Worm (Caenorhabditis elegans) whole organism, late embryonic: Measurements from ENCODE around the gene H23N18.6.

Source experiments
- C08G9.2 ChIP-seq: sonication (generic microtip); optimal IDR thresholded peaks from 2 replicates; lab custom pipeline; 2016; ENCODE audit warnings: mild to moderate bottlenecking, missing genetic modification characterization, moderate library complexity, missing compliant biosample characterization
- K09A11.1 ChIP-seq: sonication (generic microtip); optimal IDR thresholded peaks from 2 replicates; lab custom pipeline; 2017; ENCODE audit warnings: antibody characterized with exemption, mild to moderate bottlenecking, missing genetic modification characterization, missing compliant biosample characterization; ENCODE audit not compliant: insufficient read depth
- T23F11.4 ChIP-seq: fragments of 200-800 bp; sonication (Bioruptor generic); optimal IDR thresholded peaks from 2 replicates; lab custom pipeline; 2018; ENCODE audit warnings: mild to moderate bottlenecking, missing genetic modification characterization, missing compliant biosample characterization
- ahr-1 ChIP-seq: sonication (generic microtip); optimal IDR thresholded peaks from 2 replicates; lab custom pipeline; 2016; ENCODE audit warnings: missing genetic modification characterization, missing compliant biosample characterization
- ceh-14 ChIP-seq: sonication (generic microtip); optimal IDR thresholded peaks from 2 replicates; lab custom pipeline; 2016; ENCODE audit warnings: missing genotype, missing genetic modification characterization, missing compliant biosample characterization
- ceh-18 ChIP-seq: sonication (generic microtip); optimal IDR thresholded peaks from 2 replicates; lab custom pipeline; 2016; ENCODE audit warnings: missing genetic modification characterization, missing compliant biosample characterization
- ceh-2 ChIP-seq: sonication (generic microtip); optimal IDR thresholded peaks from 2 replicates; lab custom pipeline; 2016; ENCODE audit warnings: missing genotype, missing genetic modification characterization, missing compliant biosample characterization
- ceh-24 ChIP-seq: sonication (generic microtip); optimal IDR thresholded peaks from 2 replicates; lab custom pipeline; 2016; ENCODE audit warnings: mild to moderate bottlenecking, missing genetic modification characterization, missing compliant biosample characterization
- ceh-30 ChIP-seq: fragments of 150-350 bp; optimal IDR thresholded peaks from 2 replicates; lab custom pipeline; 2014; ENCODE audit warnings: missing biosample characterization, missing genetic modification characterization
- ceh-31 ChIP-seq: sonication (generic microtip); optimal IDR thresholded peaks from 2 replicates; lab custom pipeline; 2016; ENCODE audit warnings: missing genetic modification characterization, missing compliant biosample characterization
- ceh-34 ChIP-seq: sonication (generic microtip); optimal IDR thresholded peaks from 2 replicates; lab custom pipeline; 2016; ENCODE audit warnings: mild to moderate bottlenecking, missing genetic modification characterization, missing compliant biosample characterization
- ceh-45 ChIP-seq: fragments of 200-800 bp; sonication (Bioruptor generic); IDR thresholded peaks from 2 replicates; pipeline ENCODE4 v1.3.6; 2022; ENCODE audit warnings: missing genetic modification reagents, missing genetic modification characterization, missing compliant biosample characterization
- ceh-48 ChIP-seq: sonication (generic microtip); optimal IDR thresholded peaks from 2 replicates; lab custom pipeline; 2016; ENCODE audit warnings: missing genetic modification characterization, inconsistent platforms, missing compliant biosample characterization
- ceh-6 ChIP-seq: fragments of 200-800 bp; sonication (Bioruptor generic); optimal IDR thresholded peaks from 2 replicates; lab custom pipeline; 2018; ENCODE audit warnings: mild to moderate bottlenecking, missing genetic modification characterization, missing compliant biosample characterization
- ceh-9 ChIP-seq: sonication (generic microtip); optimal IDR thresholded peaks from 2 replicates; lab custom pipeline; 2016; ENCODE audit warnings: mild to moderate bottlenecking, missing genetic modification characterization, inconsistent platforms, missing compliant biosample characterization
- dmd-4 ChIP-seq: sonication (generic microtip); optimal IDR thresholded peaks from 2 replicates; lab custom pipeline; 2016; ENCODE audit warnings: borderline replicate concordance, missing genetic modification characterization, missing compliant biosample characterization
- dve-1 ChIP-seq: sonication (generic microtip); optimal IDR thresholded peaks from 2 replicates; lab custom pipeline; 2017; ENCODE audit warnings: antibody characterized with exemption, mild to moderate bottlenecking, missing genetic modification characterization, missing compliant biosample characterization
- elt-2 ChIP-seq: sonication (generic microtip); optimal IDR thresholded peaks from 2 replicates; lab custom pipeline; 2016; ENCODE audit warnings: missing genetic modification reagents, missing genetic modification characterization, missing compliant biosample characterization
- ets-4 ChIP-seq: sonication (generic microtip); optimal IDR thresholded peaks from 2 replicates; lab custom pipeline; 2016; ENCODE audit warnings: missing genetic modification characterization, missing compliant biosample characterization
- fax-1 ChIP-seq: sonication (generic microtip); optimal IDR thresholded peaks from 2 replicates; lab custom pipeline; 2016; ENCODE audit warnings: missing genotype, missing genetic modification characterization, missing compliant biosample characterization
- fkh-10 ChIP-seq: fragments of 150-350 bp; optimal IDR thresholded peaks from 2 replicates; lab custom pipeline; 2014; ENCODE audit warnings: missing biosample characterization, missing genetic modification reagents, missing genetic modification characterization
- fkh-6 ChIP-seq: sonication (generic microtip); optimal IDR thresholded peaks from 2 replicates; lab custom pipeline; 2016; ENCODE audit warnings: missing genetic modification characterization, missing compliant biosample characterization
- hlh-13 ChIP-seq: fragments of 200-800 bp; sonication (Bioruptor generic); optimal IDR thresholded peaks from 2 replicates; lab custom pipeline; 2018; ENCODE audit warnings: mild to moderate bottlenecking, missing genetic modification characterization, missing compliant biosample characterization
- hlh-30 ChIP-seq: sonication (generic microtip); optimal IDR thresholded peaks from 2 replicates; lab custom pipeline; 2017; ENCODE audit warnings: antibody characterized with exemption, missing genetic modification characterization, missing compliant biosample characterization; ENCODE audit not compliant: insufficient read depth
- hlh-6 ChIP-seq: sonication (generic microtip); optimal IDR thresholded peaks from 2 replicates; lab custom pipeline; 2016; ENCODE audit warnings: missing genotype, missing genetic modification characterization, missing compliant biosample characterization
- hlh-8 ChIP-seq: sonication (generic microtip); optimal IDR thresholded peaks from 2 replicates; lab custom pipeline; 2016; ENCODE audit warnings: missing genotype, missing genetic modification characterization, missing compliant biosample characterization
- nfya-1 ChIP-seq: sonication (generic microtip); optimal IDR thresholded peaks from 2 replicates; lab custom pipeline; 2017; ENCODE audit warnings: missing genetic modification characterization, mild to moderate bottlenecking, missing compliant biosample characterization, antibody characterized with exemption, moderate library complexity
- nhr-11 ChIP-seq: fragments of 150-350 bp; optimal IDR thresholded peaks from 2 replicates; lab custom pipeline; 2014; ENCODE audit warnings: missing biosample characterization, missing genetic modification characterization
- nhr-232 ChIP-seq: sonication (generic microtip); optimal IDR thresholded peaks from 2 replicates; lab custom pipeline; 2016; ENCODE audit warnings: missing genetic modification characterization, missing compliant biosample characterization
- npax-4 ChIP-seq: sonication (generic microtip); optimal IDR thresholded peaks from 2 replicates; lab custom pipeline; 2016; ENCODE audit warnings: missing genetic modification characterization, missing compliant biosample characterization
- odd-2 ChIP-seq: sonication (generic microtip); optimal IDR thresholded peaks from 2 replicates; lab custom pipeline; 2017; ENCODE audit warnings: antibody characterized with exemption, mild to moderate bottlenecking, missing genetic modification characterization, missing compliant biosample characterization
- pag-3 ChIP-seq: sonication (generic microtip); optimal IDR thresholded peaks from 2 replicates; lab custom pipeline; 2016; ENCODE audit warnings: missing compliant biosample characterization, missing genetic modification characterization, borderline replicate concordance
- pat-9 ChIP-seq: fragments of 200-800 bp; sonication (Bioruptor generic); optimal IDR thresholded peaks from 2 replicates; lab custom pipeline; 2018; ENCODE audit warnings: mild to moderate bottlenecking, missing genetic modification characterization, moderate library complexity, missing compliant biosample characterization
- pha-2 ChIP-seq: sonication (generic microtip); optimal IDR thresholded peaks from 2 replicates; lab custom pipeline; 2017; ENCODE audit warnings: mild to moderate bottlenecking, missing genetic modification characterization, missing compliant biosample characterization
- pha-4 ChIP-seq: fragments of 150-350 bp; optimal IDR thresholded peaks from 2 replicates; lab custom pipeline; 2018; ENCODE audit warnings: missing biosample characterization, missing genetic modification reagents, missing genetic modification characterization
- pqm-1 ChIP-seq: sonication (generic microtip); optimal IDR thresholded peaks from 2 replicates; lab custom pipeline; 2016; ENCODE audit warnings: missing genetic modification characterization, missing compliant biosample characterization
- pros-1 ChIP-seq: fragments of 150-350 bp; optimal IDR thresholded peaks from 2 replicates; lab custom pipeline; 2014; ENCODE audit warnings: missing biosample characterization, missing genetic modification reagents, missing genetic modification characterization
- ref-2 ChIP-seq: sonication (generic microtip); optimal IDR thresholded peaks from 2 replicates; lab custom pipeline; 2016; ENCODE audit warnings: missing genetic modification characterization, missing compliant biosample characterization
- sdc-2 ChIP-seq: sonication (generic microtip); optimal IDR thresholded peaks from 2 replicates; lab custom pipeline; 2016; ENCODE audit warnings: missing genotype, missing genetic modification characterization, missing compliant biosample characterization
- sox-2 ChIP-seq: fragments of 200-800 bp; sonication (Bioruptor generic); IDR thresholded peaks from 2 replicates; pipeline ENCODE4 v1.3.6; 2022; ENCODE audit warnings: missing genetic modification reagents, missing genetic modification characterization, missing compliant biosample characterization
- sox-4 ChIP-seq: sonication (generic microtip); optimal IDR thresholded peaks from 2 replicates; lab custom pipeline; 2017; ENCODE audit warnings: mild to moderate bottlenecking, missing genetic modification characterization, inconsistent platforms, missing compliant biosample characterization
- syd-9 ChIP-seq: sonication (generic microtip); optimal IDR thresholded peaks from 2 replicates; lab custom pipeline; 2016; ENCODE audit warnings: mild to moderate bottlenecking, missing genetic modification characterization, moderate library complexity, missing compliant biosample characterization
- tbx-7 ChIP-seq: sonication (generic microtip); optimal IDR thresholded peaks from 2 replicates; lab custom pipeline; 2016; ENCODE audit warnings: missing genotype, missing genetic modification characterization, missing compliant biosample characterization
- unc-3 ChIP-seq, 2 experiments: fragments of 200-800 bp in 1 of 2; sonication (Bioruptor generic) in 1 of 2; sonication (generic microtip) in 1 of 2; conservative IDR thresholded peaks in 1 of 2; optimal IDR thresholded peaks in 1 of 2; 2 replicates each; pipeline versions ENCODE4 v1.3.6 to Lab custom; 2016 to 2022; ENCODE audit warnings: missing compliant biosample characterization in 2 of 2, missing genetic modification characterization in 2 of 2, missing genetic modification reagents in 1 of 2
- unc-42 ChIP-seq: sonication (generic microtip); optimal IDR thresholded peaks from 2 replicates; lab custom pipeline; 2016; ENCODE audit warnings: missing genotype, missing genetic modification characterization, missing compliant biosample characterization
- unc-55 ChIP-seq: sonication (generic microtip); optimal IDR thresholded peaks from 2 replicates; lab custom pipeline; 2017; ENCODE audit warnings: missing biosample characterization, missing genetic modification reagents, missing genetic modification characterization
- zip-5 ChIP-seq: sonication (generic microtip); optimal IDR thresholded peaks from 2 replicates; lab custom pipeline; 2016; ENCODE audit warnings: missing genetic modification characterization, missing compliant biosample characterization
- ztf-16 ChIP-seq: sonication (generic microtip); optimal IDR thresholded peaks from 2 replicates; lab custom pipeline; 2017; ENCODE audit warnings: missing genetic modification characterization, missing compliant biosample characterization

Gene H23N18.6

ce11 chrV:4964020-4964635, 49.2 kb upstream of the H23N18.6 start (continued):
- TF ChIP-seq pat-9, result peak; percentile 21
- no peak for TF ChIP-seq elt-2 (tag; lab: Kevin White, UChicago)
- TF ChIP-seq ceh-6 (GFP tag; lab: Kevin White, UChicago), result no peak
- peak; percentile 39 for TF ChIP-seq ceh-18 (tag; lab: Kevin White, UChicago)
- no peak for TF ChIP-seq unc-3 (GFP tag; conservative IDR thresholded peaks at IDR 0.05; lab: Robert Waterston, UW)
- TF ChIP-seq unc-3 (tag; optimal IDR thresholded peaks at IDR 0.05; lab: Kevin White, UChicago), result peak; percentile 20
- TF ChIP-seq pha-4 (tag; lab: Kevin White, UChicago), result no peak
- TF ChIP-seq npax-4 (tag; lab: Kevin White, UChicago), result no peak
- peak; percentile 51 for TF ChIP-seq ceh-2
- TF ChIP-seq nhr-11 (tag; lab: Kevin White, UChicago), result no peak
- TF ChIP-seq ceh-45, result no peak
- no peak for TF ChIP-seq pros-1 (tag; lab: Kevin White, UChicago)
- TF ChIP-seq syd-9 (tag; lab: Kevin White, UChicago), result no peak
- no peak for TF ChIP-seq zip-5 (tag; lab: Kevin White, UChicago)
- no peak for TF ChIP-seq dmd-4 (tag; lab: Kevin White, UChicago)
- no peak for TF ChIP-seq nhr-232
- TF ChIP-seq odd-2 (tag; lab: Kevin White, UChicago), result no peak
- TF ChIP-seq ceh-48 (tag; lab: Kevin White, UChicago), result peak; percentile 51
- peak; percentile 39 for TF ChIP-seq hlh-6
- no peak for TF ChIP-seq fax-1 (tag; lab: Kevin White, UChicago)

- TF ChIP-seq T23F11.4 (GFP tag; lab: Kevin White, UChicago) (no peak), pha-2 (no peak), npax-4 (tag; lab: Kevin White, UChicago) (no peak), fkh-10 (GFP tag; lab: Kevin White, UChicago) (no peak), ceh-24 (tag; lab: Kevin White, UChicago) (no peak), K09A11.1 (tag; lab: Kevin White, UChicago) (no peak), dmd-4 (tag; lab: Kevin White, UChicago) (no peak), ceh-2 (no peak), sdc-2 (tag; lab: Kevin White, UChicago) (no peak), ahr-1 (tag; lab: Kevin White, UChicago) (no peak), ref-2 (no peak), ceh-31 (tag; lab: Kevin White, UChicago) (no peak), ceh-45 (no peak), syd-9 (tag; lab: Kevin White, UChicago) (no peak), pag-3 (tag; lab: Kevin White, UChicago) (no peak), hlh-13 (no peak), ceh-14 (no peak), sox-2 (GFP tag; lab: Robert Waterston, UW) (no peak), fkh-6 (tag; lab: Kevin White, UChicago) (no peak)
These were observed 48.7 kb upstream of the H23N18.6 start for ce11 chrV:4963606-4964005.

- TF ChIP-seq ceh-30 (tag; lab: Kevin White, UChicago), result no peak
- no peak for TF ChIP-seq sox-4 (tag; lab: Kevin White, UChicago)
- no peak for TF ChIP-seq ztf-16
- no peak for TF ChIP-seq ets-4 (tag; lab: Kevin White, UChicago)
- no peak for TF ChIP-seq dve-1 (tag; lab: Kevin White, UChicago)
- peak; percentile 33 for TF ChIP-seq unc-42 (tag; lab: Kevin White, UChicago)
- TF ChIP-seq sox-2 (GFP tag; lab: Robert Waterston, UW), result no peak; the same call in 1 of the 2 replicates
- no peak for TF ChIP-seq C08G9.2 (tag; lab: Kevin White, UChicago)
- TF ChIP-seq ceh-31 (tag; lab: Kevin White, UChicago), result no peak
- TF ChIP-seq npax-4 (tag; lab: Kevin White, UChicago), result no peak
- no peak for TF ChIP-seq nhr-232
- no peak for TF ChIP-seq hlh-30 (tag; lab: Kevin White, UChicago)
- TF ChIP-seq ceh-9 (tag; lab: Kevin White, UChicago), result no peak
- no peak for TF ChIP-seq pqm-1 (tag; lab: Kevin White, UChicago)
- peak; percentile 13 for TF ChIP-seq unc-55 (GFP tag; lab: Kevin White, UChicago)
- TF ChIP-seq ceh-34 (tag; lab: Kevin White, UChicago), result no peak
- no peak for TF ChIP-seq pag-3 (tag; lab: Kevin White, UChicago)
- no peak for TF ChIP-seq tbx-7 (tag; lab: Kevin White, UChicago)
- no peak for TF ChIP-seq hlh-8
- TF ChIP-seq ceh-48 (tag; lab: Kevin White, UChicago), result peak; percentile 27
- peak; percentile 14 for TF ChIP-seq nfya-1 (tag; lab: Kevin White, UChicago)
- TF ChIP-seq dmd-4 (tag; lab: Kevin White, UChicago), result no peak
These were observed 48.1 kb upstream of the H23N18.6 start, which contains the start of gene tam-1 for ce11 chrV:4962968-4963367. Gene tam-1 (minus strand): TSS chrV:4963102.
